Worm (Caenorhabditis elegans): ENCODE data around the gene fbxb-99.

ce11 chrII:3805518-3805917, 12.3 kb upstream of the fbxb-99 start:
- TF ChIP-seq ceh-82 (tag; optimal IDR thresholded peaks at IDR 0.05) (no peak), lin-39 (tag; optimal IDR thresholded peaks at IDR 0.05) (no peak), nhr-25 (tag; optimal IDR thresholded peaks at IDR 0.05) (no peak), lsy-12 (tag; optimal IDR thresholded peaks at IDR 0.05) (no peak), unc-39 (tag; optimal IDR thresholded peaks at IDR 0.05) (no peak), elt-3 (tag; optimal IDR thresholded peaks at IDR 0.05) (no peak), snpc-4 (tag; optimal IDR thresholded peaks at IDR 0.05) (no peak), zag-1 (tag; optimal IDR thresholded peaks at IDR 0.05) (no peak), pha-4 (tag; optimal IDR thresholded peaks at IDR 0.05) (no peak), ama-1 (optimal IDR thresholded peaks at IDR 0.05) (no peak), elt-2 (tag; optimal IDR thresholded peaks at IDR 0.05) (no peak)
